Fruit fly (Drosophila melanogaster): ENCODE data around the gene CG13078.

The CG13078 gene

DNA sequence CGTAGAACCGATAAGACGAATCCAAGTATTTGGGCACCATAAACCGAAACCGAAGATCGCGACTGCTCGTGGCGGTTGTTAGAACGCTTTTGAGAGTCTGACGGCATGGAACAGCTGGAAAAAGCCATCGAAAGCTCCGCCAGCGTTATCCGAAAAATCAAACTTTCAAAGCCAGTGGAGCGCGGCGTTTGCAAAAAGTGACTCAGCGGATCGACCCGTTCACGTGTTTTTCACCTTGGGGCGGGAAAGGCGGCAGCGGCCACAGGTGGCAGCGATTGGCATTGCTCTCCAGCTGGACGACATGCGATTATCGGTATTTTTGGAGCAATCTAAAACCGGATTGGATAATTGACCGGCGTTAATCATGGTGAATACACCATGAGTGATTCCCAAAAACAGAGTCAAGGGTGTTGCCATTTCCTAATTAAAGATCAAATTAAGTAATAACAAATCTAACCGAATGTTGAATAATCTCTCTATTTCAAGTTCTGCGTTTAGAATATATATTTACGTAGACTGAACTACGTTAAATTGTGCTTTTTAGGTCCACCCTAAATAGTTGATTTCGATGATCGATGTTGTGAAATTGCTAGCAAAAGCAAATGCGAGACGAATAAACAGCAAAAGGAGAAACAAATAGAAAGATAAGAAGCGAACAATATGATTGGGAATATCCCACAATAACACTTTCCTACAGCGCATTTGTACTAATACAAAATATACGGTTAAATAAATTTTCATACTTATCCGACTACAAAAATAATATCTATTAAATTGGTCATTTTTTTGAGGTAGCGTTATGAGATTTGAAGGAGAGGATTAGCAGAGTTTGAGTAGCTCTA is 16.6 kb upstream of the CG13078 start, which contains the start of gene CG10337 (continued):
- TF ChIP-seq shn (GFP tag; optimal IDR thresholded peaks at IDR 0.05) (peak; percentile 13), insv (GFP tag; optimal IDR thresholded peaks at IDR 0.05) (peak in 1 of 2 experiments; percentile 11), CG10267 (tag; optimal IDR thresholded peaks at IDR 0.05) (peak; percentile 43), otp (GFP tag; IDR thresholded peaks at IDR 0.05) (peak; percentile 52; the same call in 1 of the 3 replicates), mam (GFP tag; optimal IDR thresholded peaks at IDR 0.05) (peak; percentile 25), CG31224 (GFP tag; IDR thresholded peaks at IDR 0.05) (peak; percentile 31; the same call in 1 of the 2 replicates), Dek (tag; optimal IDR thresholded peaks at IDR 0.05) (peak; percentile 46), nerfin-2 (GFP tag; IDR thresholded peaks at IDR 0.05; ENCODE audit: partially characterized antibody) (no peak), HLHmδ (GFP tag; optimal IDR thresholded peaks at IDR 0.05) (no peak), Drgx (GFP tag; IDR thresholded peaks at IDR 0.05) (no peak), odd (GFP tag; optimal IDR thresholded peaks at IDR 0.05) (peak; percentile 67), CG10565 (GFP tag; optimal IDR thresholded peaks at IDR 0.05) (no peak), Med (GFP tag) (peak; percentile 83), CG4282 (GFP tag; optimal IDR thresholded peaks at IDR 0.05) (no peak), Nf-YA (GFP tag; IDR thresholded peaks at IDR 0.05) (0 out of 2 replicates have a peak, but pooled peaks have one; percentile 31), ATbp (GFP tag; optimal IDR thresholded peaks at IDR 0.05) (peak; percentile 29), HLH54F (GFP tag; optimal IDR thresholded peaks at IDR 0.05) (peak; percentile 37), btn (GFP tag; optimal IDR thresholded peaks at IDR 0.05) (peak; percentile 2), CG1233 (GFP tag; optimal IDR thresholded peaks at IDR 0.05) (peak; percentile 30), ase (GFP tag; IDR thresholded peaks at IDR 0.05) (no peak), CG2120 (GFP tag; optimal IDR thresholded peaks at IDR 0.05) (peak; percentile 70), Aef1 (GFP tag; IDR thresholded peaks at IDR 0.05) (0 out of 3 replicates have a peak, but pooled peaks have one; percentile 25), Gug (GFP tag; IDR thresholded peaks at IDR 0.05) (no peak), CG12104 (GFP tag; optimal IDR thresholded peaks at IDR 0.05) (peak; percentile 7), CG2202 (tag; optimal IDR thresholded peaks at IDR 0.05) (no peak), Dbx (GFP tag; IDR thresholded peaks at IDR 0.05) (peak; percentile 51; the same call in 1 of the 3 replicates), CG6854 (GFP tag; optimal IDR thresholded peaks at IDR 0.05) (peak; percentile 64), CG33213 (GFP tag; optimal IDR thresholded peaks at IDR 0.05) (no peak), Lpt (GFP tag; optimal IDR thresholded peaks at IDR 0.05) (no peak), CG12299 (tag; optimal IDR thresholded peaks at IDR 0.05) (peak; percentile 57), CG14050 (GFP tag; IDR thresholded peaks at IDR 0.05) (no peak), MTF-1 (GFP tag; optimal IDR thresholded peaks at IDR 0.05; ENCODE audit: borderline replicate concordance) (no peak), Xbp1 (GFP tag; optimal IDR thresholded peaks at IDR 0.05) (peak; percentile 24), Bdp1 (GFP tag; optimal IDR thresholded peaks at IDR 0.05) (peak; percentile 21), Ssrp (tag; optimal IDR thresholded peaks at IDR 0.05) (no peak), psq (GFP tag; optimal IDR thresholded peaks at IDR 0.05) (peak; percentile 86), CG10654 (GFP tag; optimal IDR thresholded peaks at IDR 0.05) (peak; percentile 11), pan (optimal IDR thresholded peaks at IDR 0.05) (no peak), pan (GFP tag; optimal IDR thresholded peaks at IDR 0.05 in 1 of 2, IDR thresholded peaks at IDR 0.05 in 1 of 2) (peak in 1 of 2 experiments; percentile 36), Ptx1 (GFP tag; IDR thresholded peaks at IDR 0.05) (peak; percentile 25; the same call in 1 of the 2 replicates), CG9727 (GFP tag; optimal IDR thresholded peaks at IDR 0.05) (peak; percentile 57), scrt (GFP tag; optimal IDR thresholded peaks at IDR 0.05) (peak; percentile 11), NfI (GFP tag; optimal IDR thresholded peaks at IDR 0.05) (peak; percentile 22), CG6813 (GFP tag; optimal IDR thresholded peaks at IDR 0.05) (peak; percentile 42), sens (GFP tag) (peak; percentile 85), CG34422 (GFP tag; IDR thresholded peaks at IDR 0.05) (no peak), Sox100B (GFP tag; optimal IDR thresholded peaks at IDR 0.05) (peak; percentile 54), D19A (tag; optimal IDR thresholded peaks at IDR 0.05) (peak; percentile 40), org-1 (GFP tag; optimal IDR thresholded peaks at IDR 0.05) (peak; percentile 72)
